Worm (Caenorhabditis elegans) whole organism, young adult: ENCODE data around the gene acn-1.

Source experiments
- B0035.1 ChIP-seq: sonication (generic microtip); optimal IDR thresholded peaks from 2 replicates; lab custom pipeline; 2016; ENCODE audit warnings: missing genetic modification characterization, mild to moderate bottlenecking, missing compliant biosample characterization, missing genotype, missing genetic modification reagents
- F10E7.11 ChIP-seq: sonication (generic microtip); optimal IDR thresholded peaks from 2 replicates; lab custom pipeline; 2017; ENCODE audit warnings: mild to moderate bottlenecking, missing genetic modification characterization, moderate library complexity, missing compliant biosample characterization
- F23B12.7 ChIP-seq: sonication (generic microtip); optimal IDR thresholded peaks from 2 replicates; lab custom pipeline; 2017; ENCODE audit warnings: missing genetic modification characterization, mild to moderate bottlenecking, missing compliant biosample characterization, antibody characterized with exemption, moderate library complexity; ENCODE audit not compliant: insufficient read depth
- F37B4.10 ChIP-seq: fragments of 200-800 bp; sonication (Bioruptor generic); IDR thresholded peaks from 2 replicates; pipeline ENCODE4 v1.3.6; 2022; ENCODE audit warnings: missing genetic modification characterization, missing compliant biosample characterization
- F39B2.1 ChIP-seq: fragments of 200-800 bp; sonication (Bioruptor generic); IDR thresholded peaks from 2 replicates; pipeline ENCODE4 v1.3.6; 2022; ENCODE audit warnings: missing genetic modification reagents, missing genetic modification characterization, missing compliant biosample characterization
- F52B5.7 ChIP-seq: sonication (generic microtip); optimal IDR thresholded peaks from 2 replicates; lab custom pipeline; 2016; ENCODE audit warnings: mild to moderate bottlenecking, missing genetic modification characterization, missing compliant biosample characterization
- F57A8.1 ChIP-seq: fragments of 200-800 bp; sonication (Bioruptor generic); optimal IDR thresholded peaks from 2 replicates; lab custom pipeline; 2018; ENCODE audit warnings: mild to moderate bottlenecking, missing genetic modification characterization, moderate library complexity, missing compliant biosample characterization
- F57C9.4 ChIP-seq: sonication (generic microtip); optimal IDR thresholded peaks from 2 replicates; lab custom pipeline; 2017; ENCODE audit warnings: mild to moderate bottlenecking, missing genetic modification characterization, missing compliant biosample characterization
- K12H6.12 ChIP-seq: fragments of 200-800 bp; sonication (Bioruptor generic); optimal IDR thresholded peaks from 2 replicates; lab custom pipeline; 2018; ENCODE audit warnings: mild to moderate bottlenecking, missing genetic modification characterization, missing compliant biosample characterization
- T26A5.8 ChIP-seq: sonication (generic microtip); optimal IDR thresholded peaks from 2 replicates; lab custom pipeline; 2016; ENCODE audit warnings: missing genetic modification characterization, missing compliant biosample characterization
- Y53G8AR.9 ChIP-seq: fragments of 200-800 bp; sonication (Bioruptor generic); conservative IDR thresholded peaks from 2 replicates; pipeline ENCODE4 v1.3.6; 2022; ENCODE audit warnings: missing genetic modification reagents, missing genetic modification characterization, missing compliant biosample characterization
- Y56A3A.18 ChIP-seq: fragments of 200-800 bp; sonication (Bioruptor generic); IDR thresholded peaks from 2 replicates; pipeline ENCODE4 v1.3.6; 2022; ENCODE audit warnings: missing genetic modification reagents, missing genetic modification characterization, missing compliant biosample characterization
- Y67H2A.10 ChIP-seq: fragments of 200-800 bp; sonication (Bioruptor generic); conservative IDR thresholded peaks from 2 replicates; pipeline ENCODE4 v1.3.6; 2022; ENCODE audit warnings: missing genetic modification reagents, missing genetic modification characterization, missing compliant biosample characterization
- akir-1 ChIP-seq: fragments of 200-800 bp; sonication (Bioruptor generic); optimal IDR thresholded peaks from 2 replicates; lab custom pipeline; 2018; ENCODE audit warnings: mild to moderate bottlenecking, missing genetic modification characterization, moderate library complexity, missing compliant biosample characterization
- aptf-3 ChIP-seq: fragments of 200-800 bp; sonication (Bioruptor generic); IDR thresholded peaks from 2 replicates; pipeline ENCODE4 v1.3.6; 2022; ENCODE audit warnings: missing genetic modification characterization, missing compliant biosample characterization
- atf-7 ChIP-seq: sonication (generic microtip); optimal IDR thresholded peaks from 2 replicates; lab custom pipeline; 2017; ENCODE audit warnings: mild to moderate bottlenecking, missing genetic modification characterization, missing compliant biosample characterization
- attf-5 ChIP-seq: fragments of 200-800 bp; sonication (Bioruptor generic); optimal IDR thresholded peaks from 2 replicates; lab custom pipeline; 2018; ENCODE audit warnings: mild to moderate bottlenecking, missing genetic modification characterization, missing compliant biosample characterization
- attf-6 ChIP-seq: fragments of 200-800 bp; sonication (Bioruptor generic); IDR thresholded peaks from 2 replicates; pipeline ENCODE4 v1.3.6; 2022; ENCODE audit warnings: missing genetic modification reagents, missing genetic modification characterization, missing compliant biosample characterization
- cebp-1 ChIP-seq, 2 experiments: fragments of 200-800 bp in 1 of 2; sonication (Bioruptor generic) in 1 of 2; sonication (generic microtip) in 1 of 2; IDR thresholded peaks in 1 of 2; optimal IDR thresholded peaks in 1 of 2; 2 replicates each; pipeline versions ENCODE4 v1.3.6 to Lab custom; 2017 to 2022; ENCODE audit warnings: missing compliant biosample characterization in 2 of 2, missing genetic modification characterization in 2 of 2, mild to moderate bottlenecking in 1 of 2, missing genetic modification reagents in 1 of 2, moderate library complexity in 1 of 2
- cebp-2 ChIP-seq: fragments of 200-800 bp; sonication (Bioruptor generic); IDR thresholded peaks from 2 replicates; pipeline ENCODE4 v1.3.6; 2022; ENCODE audit warnings: missing genetic modification characterization, missing compliant biosample characterization
- ceh-100 ChIP-seq: fragments of 200-800 bp; sonication (Bioruptor generic); IDR thresholded peaks from 2 replicates; pipeline ENCODE4 v1.3.6; 2022; ENCODE audit warnings: missing genetic modification reagents, missing genetic modification characterization, missing compliant biosample characterization
- ceh-58 ChIP-seq: fragments of 200-800 bp; sonication (Bioruptor generic); IDR thresholded peaks from 2 replicates; pipeline ENCODE4 v1.3.6; 2022; ENCODE audit warnings: missing genetic modification characterization, missing compliant biosample characterization
- die-1 ChIP-seq: sonication (generic microtip); optimal IDR thresholded peaks from 2 replicates; lab custom pipeline; 2016; ENCODE audit warnings: missing genotype, mild to moderate bottlenecking, missing genetic modification characterization, missing compliant biosample characterization
- dpl-1 ChIP-seq: fragments of 150-350 bp; optimal IDR thresholded peaks from 2 replicates; lab custom pipeline; 2014; ENCODE audit warnings: missing biosample characterization, missing genetic modification reagents, missing genetic modification characterization
- efl-1 ChIP-seq: fragments of 150-350 bp; optimal IDR thresholded peaks from 2 replicates; lab custom pipeline; 2014; ENCODE audit warnings: missing biosample characterization, missing genetic modification reagents, missing genetic modification characterization
- ets-4 ChIP-seq: fragments of 200-800 bp; sonication (Bioruptor generic); optimal IDR thresholded peaks from 2 replicates; lab custom pipeline; 2018; ENCODE audit warnings: mild to moderate bottlenecking, missing genetic modification characterization, missing compliant biosample characterization
- fkh-3 ChIP-seq: sonication (generic microtip); optimal IDR thresholded peaks from 2 replicates; lab custom pipeline; 2016; ENCODE audit warnings: mild to moderate bottlenecking, missing genetic modification characterization, missing compliant biosample characterization
- hmg-1.2 ChIP-seq: fragments of 200-800 bp; sonication (Bioruptor generic); IDR thresholded peaks from 2 replicates; pipeline ENCODE4 v1.3.6; 2022; ENCODE audit warnings: missing genetic modification reagents, missing genetic modification characterization, missing compliant biosample characterization
- hrde-1 ChIP-seq: sonication (generic microtip); optimal IDR thresholded peaks from 2 replicates; lab custom pipeline; 2016; ENCODE audit warnings: missing genetic modification characterization, mild to moderate bottlenecking, missing compliant biosample characterization, moderate library complexity, missing genotype, missing genetic modification reagents, borderline replicate concordance
- hsf-1 ChIP-seq: fragments of 200-800 bp; sonication (Bioruptor generic); IDR thresholded peaks from 2 replicates; pipeline ENCODE4 v1.3.6; 2022; ENCODE audit warnings: missing genetic modification reagents, missing genetic modification characterization, missing compliant biosample characterization
- lag-1 ChIP-seq: fragments of 200-800 bp; sonication (Bioruptor generic); IDR thresholded peaks from 2 replicates; pipeline ENCODE4 v1.3.6; 2022; ENCODE audit warnings: missing genetic modification reagents, missing genetic modification characterization, missing compliant biosample characterization
- lin-40 ChIP-seq: sonication (generic microtip); optimal IDR thresholded peaks from 2 replicates; lab custom pipeline; 2016; ENCODE audit warnings: missing genetic modification characterization, mild to moderate bottlenecking, missing compliant biosample characterization, missing genotype, missing genetic modification reagents
- lir-1 ChIP-seq: fragments of 200-800 bp; sonication (Bioruptor generic); conservative IDR thresholded peaks from 2 replicates; pipeline ENCODE4 v1.3.6; 2022; ENCODE audit warnings: missing genetic modification reagents, missing genetic modification characterization, missing compliant biosample characterization
- madf-10 ChIP-seq: sonication (generic microtip); optimal IDR thresholded peaks from 2 replicates; lab custom pipeline; 2016; ENCODE audit warnings: mild to moderate bottlenecking, missing genetic modification characterization, missing compliant biosample characterization
- madf-3 ChIP-seq: fragments of 200-800 bp; sonication (Bioruptor generic); IDR thresholded peaks from 2 replicates; pipeline ENCODE4 v1.3.6; 2022; ENCODE audit warnings: missing genetic modification reagents, missing genetic modification characterization, missing compliant biosample characterization
- madf-6 ChIP-seq: fragments of 200-800 bp; sonication (Bioruptor generic); IDR thresholded peaks from 2 replicates; pipeline ENCODE4 v1.3.6; 2022; ENCODE audit warnings: missing genetic modification reagents, missing genetic modification characterization, missing compliant biosample characterization
- mel-28 ChIP-seq: sonication (generic microtip); optimal IDR thresholded peaks from 2 replicates; lab custom pipeline; 2016; ENCODE audit warnings: borderline replicate concordance, mild to moderate bottlenecking, missing genetic modification characterization, missing compliant biosample characterization
- nfyb-1 ChIP-seq: fragments of 200-800 bp; sonication (Bioruptor generic); IDR thresholded peaks from 2 replicates; pipeline ENCODE4 v1.3.6; 2022; ENCODE audit warnings: missing genetic modification reagents, missing genetic modification characterization, missing compliant biosample characterization
- pbrm-1 ChIP-seq: fragments of 200-800 bp; sonication (Bioruptor generic); IDR thresholded peaks from 2 replicates; pipeline ENCODE4 v1.3.6; 2022; ENCODE audit warnings: missing genetic modification reagents, missing genetic modification characterization, missing compliant biosample characterization
- pha-4 ChIP-seq: fragments of 150-350 bp; sonication (generic microtip); optimal IDR thresholded peaks from 2 replicates; lab custom pipeline; 2014; ENCODE audit warnings: missing biosample characterization, missing genetic modification reagents, missing genetic modification characterization
- sea-2 ChIP-seq: fragments of 200-800 bp; sonication (Bioruptor generic); IDR thresholded peaks from 2 replicates; pipeline ENCODE4 v1.3.6; 2022; ENCODE audit warnings: missing genetic modification characterization, missing compliant biosample characterization
- tbx-9 ChIP-seq: sonication (generic microtip); optimal IDR thresholded peaks from 2 replicates; lab custom pipeline; 2016; ENCODE audit warnings: borderline replicate concordance, missing genetic modification characterization, inconsistent platforms, missing compliant biosample characterization
- xnd-1 ChIP-seq: sonication (generic microtip); optimal IDR thresholded peaks from 2 replicates; lab custom pipeline; 2016; ENCODE audit warnings: missing genotype, missing genetic modification reagents, missing genetic modification characterization, missing compliant biosample characterization
- zfh-2 ChIP-seq: fragments of 200-800 bp; sonication (Bioruptor generic); conservative IDR thresholded peaks from 2 replicates; pipeline ENCODE4 v1.3.6; 2022; ENCODE audit warnings: missing genetic modification reagents, missing genetic modification characterization, missing compliant biosample characterization
- ztf-25 ChIP-seq: fragments of 200-800 bp; sonication (Bioruptor generic); IDR thresholded peaks from 2 replicates; pipeline ENCODE4 v1.3.6; 2022; ENCODE audit warnings: missing genetic modification reagents, missing genetic modification characterization, missing compliant biosample characterization
- ztf-26 ChIP-seq: sonication (generic microtip); optimal IDR thresholded peaks from 2 replicates; lab custom pipeline; 2017; ENCODE audit warnings: missing genetic modification characterization, missing compliant biosample characterization
- ztf-28 ChIP-seq: fragments of 200-800 bp; sonication (Bioruptor generic); IDR thresholded peaks from 2 replicates; pipeline ENCODE4 v1.3.6; 2022; ENCODE audit warnings: missing genetic modification reagents, missing genetic modification characterization, missing compliant biosample characterization
- ztf-6 ChIP-seq: fragments of 200-800 bp; sonication (Bioruptor generic); IDR thresholded peaks from 2 replicates; pipeline ENCODE4 v1.3.6; 2022; ENCODE audit warnings: missing genetic modification reagents, missing genetic modification characterization, missing compliant biosample characterization

The acn-1 gene

DNA sequence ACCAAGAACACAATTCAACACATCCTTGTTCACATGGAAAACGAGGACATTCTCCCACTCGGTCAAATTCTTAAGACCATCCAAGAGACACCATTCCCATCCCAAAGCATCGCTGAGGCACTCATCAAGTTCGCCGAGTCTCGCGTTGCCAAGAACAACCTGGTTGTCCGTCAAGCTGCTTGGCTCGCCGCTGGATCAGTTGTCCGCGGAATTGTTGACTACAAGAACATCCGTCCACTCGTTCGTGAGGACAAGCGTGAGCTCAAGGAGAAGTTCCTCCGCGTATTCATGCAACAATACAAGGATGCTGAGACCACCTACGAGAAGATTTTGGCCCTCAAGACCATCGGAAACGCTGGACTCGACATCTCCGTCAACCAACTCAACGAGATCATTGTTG, 5.5 kb upstream of the acn-1 start:
- TF ChIP-seq ceh-100 (GFP tag; lab: Robert Waterston, UW) (no peak), akir-1 (GFP tag; lab: Kevin White, UChicago) (no peak), T26A5.8 (tag; lab: Kevin White, UChicago) (no peak), F10E7.11 (tag; lab: Kevin White, UChicago) (no peak), zfh-2 (GFP tag; lab: Robert Waterston, UW) (0 out of 2 replicates have a peak, but pooled peaks have one; percentile 21), efl-1 (GFP tag; lab: Kevin White, UChicago) (no peak), mel-28 (tag; lab: Kevin White, UChicago) (no peak), F57A8.1 (GFP tag; lab: Kevin White, UChicago) (no peak), K12H6.12 (tag; lab: Kevin White, UChicago) (no peak), sea-2 (GFP tag; lab: Robert Waterston, UW) (no peak), tbx-9 (tag; lab: Kevin White, UChicago) (no peak), nfyb-1 (GFP tag; lab: Robert Waterston, UW) (0 out of 2 replicates have a peak, but pooled peaks have one; percentile 5), ztf-28 (GFP tag; lab: Robert Waterston, UW) (no peak), F39B2.1 (GFP tag; lab: Robert Waterston, UW) (no peak), Y53G8AR.9 (GFP tag; lab: Robert Waterston, UW) (peak; percentile 75), xnd-1 (tag; lab: Kevin White, UChicago) (no peak), madf-10 (tag; lab: Kevin White, UChicago) (no peak), lag-1 (GFP tag; lab: Robert Waterston, UW) (0 out of 2 replicates have a peak, but pooled peaks have one; percentile 29), cebp-1 (GFP tag; IDR thresholded peaks at IDR 0.05; lab: Robert Waterston, UW) (no peak), cebp-1 (tag; optimal IDR thresholded peaks at IDR 0.05; lab: Kevin White, UChicago) (peak; percentile 2), atf-7 (no peak), madf-6 (no peak), Y56A3A.18 (GFP tag; lab: Robert Waterston, UW) (peak; percentile 25; the same call in 1 of the 2 replicates), lir-1 (GFP tag; lab: Robert Waterston, UW) (no peak), ztf-25 (no peak), F52B5.7 (tag; lab: Kevin White, UChicago) (no peak), B0035.1 (no peak), ets-4 (no peak), Y67H2A.10 (GFP tag; lab: Robert Waterston, UW) (no peak), cebp-2 (GFP tag; lab: Robert Waterston, UW) (peak; percentile 57; the same call in 1 of the 2 replicates), pha-4 (tag; lab: Kevin White, UChicago) (no peak), dpl-1 (GFP tag; lab: Kevin White, UChicago) (no peak), die-1 (no peak), ceh-58 (no peak)

- TF ChIP-seq lin-40 (peak; percentile 40), F23B12.7 (tag; lab: Kevin White, UChicago) (no peak), attf-5 (GFP tag; lab: Kevin White, UChicago) (no peak), aptf-3 (GFP tag; lab: Robert Waterston, UW) (no peak), ztf-26 (tag; lab: Kevin White, UChicago) (peak; percentile 7), F37B4.10 (GFP tag; lab: Robert Waterston, UW) (no peak), hmg-1.2 (GFP tag; lab: Robert Waterston, UW) (no peak), ztf-6 (GFP tag; lab: Robert Waterston, UW) (no peak), F57C9.4 (no peak), madf-6 (peak; percentile 30; the same call in 1 of the 2 replicates), pbrm-1 (peak; percentile 48; the same call in 1 of the 2 replicates), fkh-3 (tag; lab: Kevin White, UChicago) (no peak), pha-4 (tag; lab: Kevin White, UChicago) (no peak), attf-6 (no peak), madf-3 (GFP tag; lab: Robert Waterston, UW) (no peak), hsf-1 (no peak), hrde-1 (tag; lab: Kevin White, UChicago) (no peak)
Observed at ce11 chrX:5100738-5101379, 4.0 kb upstream of the acn-1 start, which contains the start of gene vit-2. vit-2 (plus strand) TSS chrX:5101042.
